Worm (Caenorhabditis elegans): ENCODE data around the gene gcy-1.

The gcy-1 gene

ce11 chrII:9528480-9528879, 11.7 kb upstream of the gcy-1 start, which contains the start of gene sra-2:
Gene sra-2, plus strand, starts transcription at chrII:9528780.
- no peak for TF ChIP-seq unc-62 (GFP tag; optimal IDR thresholded peaks at IDR 0.05)

ce11 chrII:9523539-9524224, 6.9 kb upstream of the gcy-1 start, which contains the start of gene mex-6:
Gene mex-6, plus strand, starts transcription at chrII:9524174.
- no peak for TF ChIP-seq unc-62 (GFP tag; optimal IDR thresholded peaks at IDR 0.05)

- TF ChIP-seq unc-62 (GFP tag; optimal IDR thresholded peaks at IDR 0.05), result no peak
Observed at ce11 chrII:9522986-9523385, 6.2 kb upstream of the gcy-1 start, which contains the start of gene AH6.17. Gene AH6.17, plus strand, starts transcription at chrII:9523170.

ce11 chrII:9521570-9521969, 4.8 kb upstream of the gcy-1 start, which contains the start of gene sra-1:
Gene sra-1, minus strand, starts transcription at chrII:9521670.
- TF ChIP-seq unc-62 (GFP tag; optimal IDR thresholded peaks at IDR 0.05), result no peak

ce11 chrII:9518781-9519180, 2.0 kb upstream of the gcy-1 start, which contains the start of the genes sfxn-1.1 and AH6.3:
Gene sfxn-1.1, minus strand, starts transcription at chrII:9518881.
Gene AH6.3, plus strand, starts transcription at chrII:9519055.
- TF ChIP-seq unc-62 (GFP tag; optimal IDR thresholded peaks at IDR 0.05), result no peak

ce11 chrII:9507181-9507580, 9.6 kb downstream of the gcy-1 start, which contains the start of gene gcy-3:
Gene gcy-3, minus strand, starts transcription at chrII:9507281.
- no peak for TF ChIP-seq unc-62 (GFP tag; optimal IDR thresholded peaks at IDR 0.05)

ce11 chrII:9501955-9502354, 14.8 kb downstream of the gcy-1 start:
- TF ChIP-seq unc-62 (GFP tag; optimal IDR thresholded peaks at IDR 0.05), result no peak

ce11 chrII:9500926-9501325, 15.8 kb downstream of the gcy-1 start:
- TF ChIP-seq unc-62 (GFP tag; optimal IDR thresholded peaks at IDR 0.05), result no peak

ce11 chrII:9498589-9498988, 18.1 kb downstream of the gcy-1 start:
- TF ChIP-seq unc-62 (GFP tag; optimal IDR thresholded peaks at IDR 0.05), result no peak

- TF ChIP-seq unc-62 (GFP tag; optimal IDR thresholded peaks at IDR 0.05), result no peak
Observed at ce11 chrII:9497309-9497708, 19.4 kb downstream of the gcy-1 start.

- no peak for TF ChIP-seq unc-62 (GFP tag; optimal IDR thresholded peaks at IDR 0.05)
Observed at ce11 chrII:9493242-9494058, 23.3 kb downstream of the gcy-1 start.

- no peak for TF ChIP-seq unc-62 (GFP tag; optimal IDR thresholded peaks at IDR 0.05)
Observed at ce11 chrII:9491045-9491444, 25.7 kb downstream of the gcy-1 start.

- no peak for TF ChIP-seq unc-62 (GFP tag; optimal IDR thresholded peaks at IDR 0.05)
Observed at ce11 chrII:9490589-9490988, 26.1 kb downstream of the gcy-1 start.

ce11 chrII:9489922-9490321, 26.8 kb downstream of the gcy-1 start:
- TF ChIP-seq unc-62 (GFP tag; optimal IDR thresholded peaks at IDR 0.05), result no peak

ce11 chrII:9487337-9487950, 29.3 kb downstream of the gcy-1 start, which contains the start of gene T19H5.4:
Gene T19H5.4, minus strand, starts transcription at chrII:9487387.
- TF ChIP-seq unc-62 (GFP tag; optimal IDR thresholded peaks at IDR 0.05), result no peak

- no peak for TF ChIP-seq unc-62 (GFP tag; optimal IDR thresholded peaks at IDR 0.05)
Observed at ce11 chrII:9485081-9485730, 31.5 kb downstream of the gcy-1 start.

All from whole organism, dauer.